Fruit fly (Drosophila melanogaster): ENCODE data around the gene CCT7.

Gene CCT7

dm6 chr3R:8806104-8806503, 4.7 kb downstream of the CCT7 start, which contains the start of gene hng2:
Gene hng2 (plus strand): TSS chr3R:8806322.
- peak; percentile 71 for TF ChIP-seq fkh (GFP tag; optimal IDR thresholded peaks at IDR 0.05)
- TF ChIP-seq Hr38 (GFP tag; optimal IDR thresholded peaks at IDR 0.05) = no peak

- no peak for TF ChIP-seq Ets21C (GFP tag; optimal IDR thresholded peaks at IDR 0.05)
- no peak for TF ChIP-seq vri (GFP tag; optimal IDR thresholded peaks at IDR 0.05)
- TF ChIP-seq CG34406 (GFP tag; optimal IDR thresholded peaks at IDR 0.05) = no peak
- TF ChIP-seq Lpt (GFP tag; optimal IDR thresholded peaks at IDR 0.05) = no peak
- no peak for TF ChIP-seq Eip75B (GFP tag; optimal IDR thresholded peaks at IDR 0.05)
- no peak for TF ChIP-seq CG11762 (GFP tag; optimal IDR thresholded peaks at IDR 0.05; ENCODE audit: insufficient read depth)
- TF ChIP-seq CG15336 (GFP tag; IDR thresholded peaks at IDR 0.05) = no peak
- TF ChIP-seq CG6792 (GFP tag; optimal IDR thresholded peaks at IDR 0.05) = no peak
- TF ChIP-seq Hr4 (GFP tag; optimal IDR thresholded peaks at IDR 0.05) = no peak
- TF ChIP-seq svp (GFP tag) = no peak
- no peak for TF ChIP-seq Sox14 (GFP tag; optimal IDR thresholded peaks at IDR 0.05)
- TF ChIP-seq Sox102F (GFP tag; optimal IDR thresholded peaks at IDR 0.05) = no peak
These were observed 5.3 kb downstream of the CCT7 start for dm6 chr3R:8806638-8807037.

- TF ChIP-seq spab (GFP tag; optimal IDR thresholded peaks at IDR 0.05) = no peak
- no peak for TF ChIP-seq dac (GFP tag; optimal IDR thresholded peaks at IDR 0.05)
- no peak for TF ChIP-seq CG11762 (GFP tag; optimal IDR thresholded peaks at IDR 0.05; ENCODE audit: insufficient read depth)
- TF ChIP-seq pdm3 (GFP tag; optimal IDR thresholded peaks at IDR 0.05) = no peak
- no peak for TF ChIP-seq fd85E (GFP tag; optimal IDR thresholded peaks at IDR 0.05)
- no peak for TF ChIP-seq Ets21C (GFP tag; optimal IDR thresholded peaks at IDR 0.05)
- TF ChIP-seq CG16779 (tag; optimal IDR thresholded peaks at IDR 0.05) = no peak
- TF ChIP-seq CG4318 (GFP tag; optimal IDR thresholded peaks at IDR 0.05) = no peak
- TF ChIP-seq ss (GFP tag; optimal IDR thresholded peaks at IDR 0.05) = no peak
- no peak for TF ChIP-seq CG6808 (GFP tag; optimal IDR thresholded peaks at IDR 0.05)
- no peak for TF ChIP-seq vri (GFP tag; optimal IDR thresholded peaks at IDR 0.05)
These were observed 5.7 kb downstream of the CCT7 start for dm6 chr3R:8807048-8807447.

- no peak for TF ChIP-seq Hr38 (GFP tag; optimal IDR thresholded peaks at IDR 0.05)
- peak; percentile 4 for TF ChIP-seq svp (GFP tag)
- no peak for TF ChIP-seq CG10669 (GFP tag; optimal IDR thresholded peaks at IDR 0.05)
- no peak for TF ChIP-seq salr (GFP tag; optimal IDR thresholded peaks at IDR 0.05)
- no peak for TF ChIP-seq Eip75B (GFP tag; optimal IDR thresholded peaks at IDR 0.05)
- TF ChIP-seq Sox15 (GFP tag; optimal IDR thresholded peaks at IDR 0.05) = no peak
- no peak for TF ChIP-seq CG11902 (GFP tag; optimal IDR thresholded peaks at IDR 0.05)
- TF ChIP-seq CG6854 (GFP tag; optimal IDR thresholded peaks at IDR 0.05) = peak; percentile 12
- TF ChIP-seq ss (GFP tag; optimal IDR thresholded peaks at IDR 0.05) = peak in 1 of 2 experiments; percentile 9
- TF ChIP-seq Hr4 (GFP tag; optimal IDR thresholded peaks at IDR 0.05) = peak; percentile 20
- TF ChIP-seq CG10631 (GFP tag; optimal IDR thresholded peaks at IDR 0.05) = no peak
- peak; percentile 12; the same call in 1 of the 3 replicates for TF ChIP-seq CG6163 (GFP tag; IDR thresholded peaks at IDR 0.05)
- peak; percentile 30 for TF ChIP-seq dsx (GFP tag; optimal IDR thresholded peaks at IDR 0.05; ENCODE audit: poor library complexity, severe bottlenecking)
- TF ChIP-seq vri (GFP tag; optimal IDR thresholded peaks at IDR 0.05) = peak; percentile 7
- peak; percentile 6 for TF ChIP-seq fkh (GFP tag; optimal IDR thresholded peaks at IDR 0.05)
- TF ChIP-seq CG4318 (GFP tag; optimal IDR thresholded peaks at IDR 0.05) = no peak
- TF ChIP-seq OdsH (GFP tag; optimal IDR thresholded peaks at IDR 0.05) = no peak
- TF ChIP-seq Eip78C (GFP tag) = peak; percentile 77
- no peak for TF ChIP-seq spab (GFP tag; optimal IDR thresholded peaks at IDR 0.05)
These were observed 6.6 kb downstream of the CCT7 start for dm6 chr3R:8807831-8808517.

- TF ChIP-seq Met (GFP tag; optimal IDR thresholded peaks at IDR 0.05) (peak; percentile 77), fd85E (GFP tag; optimal IDR thresholded peaks at IDR 0.05) (no peak), CG3032 (tag; optimal IDR thresholded peaks at IDR 0.05) (peak; percentile 66), CG6276 (GFP tag; optimal IDR thresholded peaks at IDR 0.05) (no peak), CG4318 (GFP tag; optimal IDR thresholded peaks at IDR 0.05) (no peak), spab (GFP tag; optimal IDR thresholded peaks at IDR 0.05) (no peak), CG8632 (GFP tag; optimal IDR thresholded peaks at IDR 0.05) (peak; percentile 62), dsx (GFP tag; optimal IDR thresholded peaks at IDR 0.05; ENCODE audit: poor library complexity, severe bottlenecking) (peak; percentile 28), fd59A (GFP tag; optimal IDR thresholded peaks at IDR 0.05) (peak; percentile 50), Eip78C (GFP tag) (peak; percentile 87), Hr4 (GFP tag; optimal IDR thresholded peaks at IDR 0.05) (peak; percentile 14), fkh (GFP tag; optimal IDR thresholded peaks at IDR 0.05) (peak; percentile 18), acj6 (GFP tag; optimal IDR thresholded peaks at IDR 0.05) (peak; percentile 59), Sox14 (GFP tag; optimal IDR thresholded peaks at IDR 0.05) (peak; percentile 45), Lpt (GFP tag; optimal IDR thresholded peaks at IDR 0.05) (no peak), Smox (GFP tag; optimal IDR thresholded peaks at IDR 0.05) (peak; percentile 63), lz (GFP tag; optimal IDR thresholded peaks at IDR 0.05) (peak; percentile 61), CG11762 (GFP tag; optimal IDR thresholded peaks at IDR 0.05; ENCODE audit: insufficient read depth) (no peak), CG8319 (GFP tag; optimal IDR thresholded peaks at IDR 0.05) (peak; percentile 6)
These were observed 7.2 kb downstream of the CCT7 start for dm6 chr3R:8808518-8808921.
